Worm (Caenorhabditis elegans) whole organism, young adult: ENCODE results near the gene mcm-3AP.
"Not testable (repeated sequence)": the region's sequence is repeated elsewhere in the genome, so short reads cannot be mapped to it uniquely, and the experiment has no call there.

Source experiments
- C06A6.2 ChIP-seq: fragments of 200-800 bp; sonication (Bioruptor generic); conservative IDR thresholded peaks from 2 replicates; pipeline ENCODE4 v1.3.6; 2022; ENCODE audit warnings: missing genetic modification characterization, missing compliant biosample characterization
- F37B4.10 ChIP-seq: fragments of 200-800 bp; sonication (Bioruptor generic); IDR thresholded peaks from 2 replicates; pipeline ENCODE4 v1.3.6; 2022; ENCODE audit warnings: missing genetic modification characterization, missing compliant biosample characterization
- F39B2.1 ChIP-seq: fragments of 200-800 bp; sonication (Bioruptor generic); IDR thresholded peaks from 2 replicates; pipeline ENCODE4 v1.3.6; 2022; ENCODE audit warnings: missing genetic modification reagents, missing genetic modification characterization, missing compliant biosample characterization
- F55B11.4 ChIP-seq: sonication (generic microtip); optimal IDR thresholded peaks from 2 replicates; lab custom pipeline; 2016; ENCODE audit warnings: missing compliant biosample characterization, missing genetic modification characterization, borderline replicate concordance; ENCODE audit not compliant: insufficient read depth
- Y95B8A.8 ChIP-seq: fragments of 200-800 bp; sonication (Bioruptor generic); IDR thresholded peaks from 2 replicates; pipeline ENCODE4 v1.3.6; 2022; ENCODE audit warnings: missing genetic modification reagents, missing genetic modification characterization, missing compliant biosample characterization
- ama-1 ChIP-seq, 3 experiments: fragments of 150-350 bp in 1 of 3; sonication (generic microtip) in 2 of 3; optimal IDR thresholded peaks; 2 replicates each; lab custom pipeline; 2014 to 2018; ENCODE audit warnings: missing biosample characterization in 2 of 3, missing genetic modification characterization in 2 of 3, missing genetic modification reagents in 2 of 3
- cebp-2 ChIP-seq: fragments of 200-800 bp; sonication (Bioruptor generic); IDR thresholded peaks from 2 replicates; pipeline ENCODE4 v1.3.6; 2022; ENCODE audit warnings: missing genetic modification characterization, missing compliant biosample characterization
- efl-1 ChIP-seq: fragments of 150-350 bp; optimal IDR thresholded peaks from 2 replicates; lab custom pipeline; 2014; ENCODE audit warnings: missing biosample characterization, missing genetic modification reagents, missing genetic modification characterization
- let-607 ChIP-seq, 2 experiments: fragments of 200-800 bp in 1 of 2; sonication (Bioruptor generic) in 1 of 2; sonication (generic microtip) in 1 of 2; optimal IDR thresholded peaks; 2 replicates each; lab custom pipeline; 2016 to 2018; ENCODE audit warnings: mild to moderate bottlenecking in 2 of 2, missing compliant biosample characterization in 2 of 2, missing genetic modification characterization in 2 of 2, moderate library complexity in 2 of 2, missing genotype in 1 of 2
- lin-54 ChIP-seq: fragments of 200-800 bp; sonication (Bioruptor generic); optimal IDR thresholded peaks from 2 replicates; lab custom pipeline; 2018; ENCODE audit warnings: mild to moderate bottlenecking, missing genetic modification characterization, missing compliant biosample characterization
- lsl-1 ChIP-seq: fragments of 200-800 bp; sonication (Bioruptor generic); optimal IDR thresholded peaks from 2 replicates; lab custom pipeline; 2018; ENCODE audit warnings: mild to moderate bottlenecking, missing genetic modification characterization, moderate library complexity, missing compliant biosample characterization
- snpc-3.4 ChIP-seq: sonication (generic microtip); optimal IDR thresholded peaks from 2 replicates; lab custom pipeline; 2017; ENCODE audit warnings: missing genetic modification characterization, mild to moderate bottlenecking, missing compliant biosample characterization, antibody characterized with exemption, moderate library complexity, missing genotype, missing genetic modification reagents

DNA sequence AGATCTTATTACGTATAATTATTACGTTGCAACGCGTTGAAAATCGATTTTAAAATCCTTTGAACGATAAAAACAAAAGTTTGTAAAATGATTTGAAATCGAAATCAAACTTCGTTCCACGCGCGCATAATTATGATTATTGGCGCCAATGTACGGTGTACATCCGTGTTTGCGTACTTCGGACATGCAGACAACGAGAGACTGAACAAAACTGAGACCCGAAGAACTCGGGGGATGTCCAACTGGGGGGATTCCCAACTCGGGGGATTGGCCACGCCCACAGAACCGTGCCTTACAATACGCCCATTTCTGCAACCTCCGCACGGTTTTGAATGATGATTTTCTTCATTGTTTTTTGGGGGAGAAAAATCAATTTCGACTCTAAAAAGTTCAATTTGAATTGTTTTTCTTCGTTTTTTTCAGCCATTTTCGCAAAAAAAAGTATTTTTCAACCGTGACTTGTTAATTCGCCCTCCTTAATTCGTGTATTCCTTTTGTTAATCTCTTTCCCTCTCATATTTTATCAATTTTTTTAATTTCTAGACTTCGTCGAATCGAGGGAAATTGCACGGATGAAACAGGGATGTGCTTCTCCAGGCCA lies 1.5 kb upstream of the mcm-3AP start, which contains the start of gene F20D12.12:
- not testable (repeated sequence) for TF ChIP-seq F55B11.4 (tag; lab: Kevin White, UChicago); cebp-2 (GFP tag; lab: Robert Waterston, UW); ama-1 (optimal IDR thresholded peaks at IDR 0.05; lab: Kevin White, UChicago); ama-1 (GFP tag; optimal IDR thresholded peaks at IDR 0.05; lab: Kevin White, UChicago); F39B2.1 (GFP tag; lab: Robert Waterston, UW)
- TF ChIP-seq snpc-3.4 (tag; lab: Kevin White, UChicago) (peak; percentile 64), F37B4.10 (GFP tag; lab: Robert Waterston, UW) (0 out of 2 replicates have a peak, but pooled peaks have one; percentile 6), lsl-1 (GFP tag; lab: Kevin White, UChicago) (peak; percentile 87), Y95B8A.8 (peak; percentile 97), let-607 (tag; optimal IDR thresholded peaks at IDR 0.05; lab: Kevin White, UChicago) (peak in 1 of 2 experiments; percentile 47), lin-54 (GFP tag; lab: Kevin White, UChicago) (peak; percentile 78), C06A6.2 (GFP tag; lab: Robert Waterston, UW) (peak; percentile 88), efl-1 (GFP tag; lab: Kevin White, UChicago) (peak; percentile 92)
